Fruit fly (Drosophila melanogaster): ENCODE measurements around the gene CG33099.

Gene CG33099

DNA sequence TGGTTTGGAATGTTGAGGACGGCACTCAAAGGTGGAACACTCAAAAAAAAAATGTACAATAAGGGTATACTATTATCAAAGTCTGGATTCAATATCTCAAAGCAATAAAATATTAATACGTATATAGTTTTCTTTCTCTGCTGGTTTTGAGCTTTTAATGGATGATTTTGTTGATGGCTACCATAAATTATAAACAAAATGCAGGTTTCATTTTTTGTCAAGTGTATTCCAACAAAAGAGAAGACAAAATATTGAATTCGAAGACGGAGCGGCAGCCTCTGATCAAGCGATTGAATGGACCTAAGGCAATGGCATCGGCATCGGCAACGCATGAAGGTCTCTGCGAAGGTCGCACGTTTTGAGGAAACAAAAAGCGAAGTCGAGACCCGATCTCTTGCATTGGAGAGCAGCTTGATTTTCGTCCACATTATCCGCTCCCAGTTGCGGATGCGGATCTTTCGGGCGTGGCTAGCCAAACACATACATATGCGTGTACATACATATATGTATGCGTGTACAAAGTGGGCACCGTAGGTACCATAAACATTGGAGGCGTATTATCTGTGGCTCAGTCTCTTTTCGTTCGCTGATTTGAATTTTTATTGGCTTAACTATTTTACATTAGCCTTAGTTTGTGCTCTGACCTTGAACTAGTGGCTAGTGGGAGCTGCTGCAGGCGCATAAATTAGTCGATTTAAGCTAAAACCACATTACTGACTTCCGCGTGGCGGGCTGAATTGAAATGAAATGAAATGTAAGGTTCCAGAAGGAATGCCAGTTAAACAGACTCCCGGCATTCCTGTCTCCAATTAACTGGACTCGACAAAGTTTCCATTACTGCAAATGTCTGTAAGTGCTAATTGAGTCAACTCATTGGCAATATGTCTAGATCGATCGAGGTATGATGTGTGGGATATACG lies 6.4 kb upstream of the CG33099 start:
- no peak for TF ChIP-seq CG10348 (GFP tag; IDR thresholded peaks at IDR 0.05)
- TF ChIP-seq EcR (GFP tag; optimal IDR thresholded peaks at IDR 0.05), result peak; percentile 81
- peak; percentile 80 for TF ChIP-seq CG34367 (tag; optimal IDR thresholded peaks at IDR 0.05)
- peak; percentile 83 for TF ChIP-seq CG15710 (tag; optimal IDR thresholded peaks at IDR 0.05)
- TF ChIP-seq CG4496 (GFP tag; IDR thresholded peaks at IDR 0.05), result no peak
- peak; percentile 52 for TF ChIP-seq CG13204 (GFP tag; optimal IDR thresholded peaks at IDR 0.05)
- peak; percentile 82 for TF ChIP-seq CG9948 (tag; optimal IDR thresholded peaks at IDR 0.05)
- no peak for TF ChIP-seq CG8301 (tag; optimal IDR thresholded peaks at IDR 0.05)
- TF ChIP-seq D1 (tag; optimal IDR thresholded peaks at IDR 0.05), result peak; percentile 39
- TF ChIP-seq rn (GFP tag; IDR thresholded peaks at IDR 0.05), result no peak
- TF ChIP-seq CG12605 (GFP tag; IDR thresholded peaks at IDR 0.05), result no peak
- TF ChIP-seq CG32121 (GFP tag; IDR thresholded peaks at IDR 0.05), result no peak
- peak; percentile 64 for TF ChIP-seq gl (tag; optimal IDR thresholded peaks at IDR 0.05)
- TF ChIP-seq Pif1A (GFP tag; optimal IDR thresholded peaks at IDR 0.05), result peak; percentile 59
- peak; percentile 38 for TF ChIP-seq CG14655 (GFP tag; optimal IDR thresholded peaks at IDR 0.05)
- peak; percentile 54 for TF ChIP-seq Snoo (tag; optimal IDR thresholded peaks at IDR 0.05)
- peak; percentile 89 for TF ChIP-seq CG17806 (tag; optimal IDR thresholded peaks at IDR 0.05)
- TF ChIP-seq CG8159 (tag; optimal IDR thresholded peaks at IDR 0.05), result peak; percentile 89
- no peak for TF ChIP-seq Ets98B (GFP tag; IDR thresholded peaks at IDR 0.05)
- TF ChIP-seq Pif1B (GFP tag; optimal IDR thresholded peaks at IDR 0.05), result peak; percentile 47

DNA sequence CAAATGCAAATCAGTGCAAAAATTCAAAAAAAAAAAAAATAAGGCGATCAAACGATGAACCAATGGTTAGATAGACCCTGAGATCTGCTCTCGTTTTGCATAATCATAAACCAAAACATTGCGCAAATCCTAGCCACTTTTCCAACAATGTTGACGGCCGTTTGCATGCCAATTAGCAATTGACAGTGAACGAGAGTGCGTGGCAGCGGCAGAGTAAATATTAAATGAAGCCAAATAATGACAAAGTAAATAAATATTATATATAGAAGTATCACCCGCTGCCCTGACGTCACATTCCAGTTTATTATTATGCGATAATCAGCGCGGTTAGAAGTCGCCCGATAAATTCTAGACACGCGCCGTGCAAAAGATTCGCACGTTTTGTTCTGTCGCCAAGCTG lies 5.6 kb upstream of the CG33099 start:
- TF ChIP-seq rn (GFP tag; IDR thresholded peaks at IDR 0.05) (no peak), Pif1A (GFP tag; optimal IDR thresholded peaks at IDR 0.05) (no peak), fd96Ca (GFP tag; IDR thresholded peaks at IDR 0.05) (no peak), D1 (tag; optimal IDR thresholded peaks at IDR 0.05) (no peak), CG12605 (GFP tag; IDR thresholded peaks at IDR 0.05) (no peak), CG8301 (tag; optimal IDR thresholded peaks at IDR 0.05) (no peak), CG15710 (tag; optimal IDR thresholded peaks at IDR 0.05) (no peak), gl (tag; optimal IDR thresholded peaks at IDR 0.05) (no peak)

DNA sequence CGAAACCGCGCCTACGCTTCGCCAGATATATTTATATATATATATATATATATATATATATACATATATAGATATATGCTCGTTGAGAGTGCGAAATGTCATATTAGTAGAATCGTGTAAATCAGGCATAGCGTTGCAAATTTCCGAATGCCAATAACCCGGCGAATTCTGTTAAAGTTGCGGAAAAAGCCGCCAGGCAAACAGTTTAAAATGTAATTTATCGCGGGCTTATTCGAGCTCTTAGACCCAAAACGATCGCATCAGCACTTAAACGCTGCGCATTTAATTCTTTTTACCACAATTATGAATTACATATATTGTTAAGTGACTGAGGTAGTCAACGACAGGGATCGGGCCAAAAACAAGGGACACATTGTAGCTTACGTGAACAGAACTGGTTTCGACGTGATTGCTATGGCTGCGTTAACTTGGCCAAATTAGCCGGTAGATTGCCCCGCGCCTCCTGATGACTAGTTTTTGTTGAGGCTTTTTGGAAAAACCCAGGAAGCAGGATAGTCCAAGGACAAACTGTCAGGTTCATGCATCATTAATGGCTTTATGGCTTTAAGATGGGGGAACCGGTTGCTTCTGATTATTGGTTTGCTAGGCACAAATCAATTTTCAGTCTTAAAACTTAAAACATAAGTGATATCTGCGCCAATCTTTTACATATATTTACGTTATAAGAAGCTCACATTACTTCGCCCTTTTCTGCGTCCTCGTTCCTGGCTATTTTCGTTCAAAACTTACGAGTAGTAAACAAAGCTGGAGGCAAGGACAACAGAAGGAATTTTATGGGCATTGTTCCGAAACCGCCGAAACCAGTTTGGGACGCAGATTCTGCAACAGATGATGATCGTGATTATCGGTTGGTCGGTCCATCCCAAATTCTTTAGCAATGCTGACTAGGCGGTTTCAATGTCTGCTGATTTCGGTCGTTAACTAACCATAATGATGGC lies 3.9 kb upstream of the CG33099 start:
- TF ChIP-seq gl (tag; optimal IDR thresholded peaks at IDR 0.05) (no peak), CG8301 (tag; optimal IDR thresholded peaks at IDR 0.05) (no peak), CG17806 (tag; optimal IDR thresholded peaks at IDR 0.05) (no peak), EcR (GFP tag; optimal IDR thresholded peaks at IDR 0.05) (peak; percentile 82)

DNA sequence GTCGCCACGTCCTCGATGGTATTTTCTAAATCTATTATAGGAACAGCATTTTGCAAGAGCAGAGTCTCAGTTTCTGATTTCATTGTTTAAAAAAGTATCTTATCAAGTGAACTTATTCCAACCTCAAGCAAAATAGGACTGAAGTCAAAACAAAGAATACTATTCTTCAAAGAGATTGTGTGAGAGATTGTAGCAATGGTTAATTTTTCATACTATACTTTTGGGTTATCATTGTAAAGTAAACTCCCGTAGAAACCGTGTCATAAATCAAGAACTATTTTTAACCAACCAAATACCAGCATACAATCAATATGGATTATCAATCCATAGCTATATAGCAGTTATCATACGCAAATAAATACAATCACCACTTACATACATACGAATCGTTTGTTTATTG lies 1.4 kb upstream of the CG33099 start, which contains the start of gene CG33093:
Gene CG33093, minus strand, starts transcription at position 122 of the 400 bp plus-strand sequence.
- TF ChIP-seq Pif1A (GFP tag; optimal IDR thresholded peaks at IDR 0.05) (no peak), CG34367 (tag; optimal IDR thresholded peaks at IDR 0.05) (no peak), CG8301 (tag; optimal IDR thresholded peaks at IDR 0.05) (no peak), Snoo (tag; optimal IDR thresholded peaks at IDR 0.05) (no peak), CG8159 (tag; optimal IDR thresholded peaks at IDR 0.05) (no peak)

DNA sequence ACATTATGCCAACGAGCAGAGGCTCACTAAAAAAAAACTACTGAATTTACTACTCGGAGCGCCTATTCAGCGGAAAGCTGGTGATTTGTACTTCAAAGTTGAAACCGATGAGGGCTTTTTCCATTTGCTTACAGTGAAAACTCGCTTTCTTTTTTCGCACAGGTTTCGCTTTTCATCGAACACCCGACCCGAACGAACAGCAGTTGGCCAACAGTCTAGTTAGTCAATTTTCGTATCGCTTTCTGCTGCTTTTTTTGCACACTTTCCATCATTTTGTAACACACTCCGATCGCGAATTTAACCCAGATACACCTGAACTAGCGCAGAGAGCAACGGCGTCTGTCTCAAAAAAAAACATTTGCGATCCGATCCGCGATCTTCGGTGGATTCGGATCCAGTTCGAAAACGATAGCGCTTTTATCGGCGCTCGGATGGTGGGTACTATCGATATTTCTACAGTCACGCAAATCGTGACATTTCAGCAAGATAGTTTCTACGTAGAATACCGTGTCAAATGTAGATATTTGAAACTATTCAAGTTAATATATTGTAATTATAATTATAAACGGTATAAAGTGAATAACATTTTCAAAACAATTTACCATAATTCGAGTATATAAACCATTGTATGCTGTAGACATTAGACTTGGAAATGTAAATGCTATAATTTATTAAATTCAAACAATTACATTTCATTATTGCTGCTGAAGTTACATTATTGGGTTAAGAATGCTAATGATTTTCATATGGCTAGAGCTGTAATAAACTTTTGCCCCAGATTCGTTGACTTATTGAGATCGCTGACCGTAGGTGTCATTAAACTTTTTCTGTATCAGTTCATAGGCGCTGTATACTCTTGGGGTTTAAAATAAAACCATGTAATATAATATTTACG lies 1.9 kb downstream of the CG33099 start, which contains the start of gene CG5346:
Gene CG5346, minus strand, starts transcription at position 400 of the 895 bp plus-strand sequence.
- peak; percentile 89 for TF ChIP-seq EcR (GFP tag; optimal IDR thresholded peaks at IDR 0.05)
- no peak for TF ChIP-seq CG13204 (GFP tag; optimal IDR thresholded peaks at IDR 0.05)
- TF ChIP-seq CG32121 (GFP tag; IDR thresholded peaks at IDR 0.05), result no peak
- no peak for TF ChIP-seq CG8159 (tag; optimal IDR thresholded peaks at IDR 0.05)
- TF ChIP-seq fd96Ca (GFP tag; IDR thresholded peaks at IDR 0.05), result peak; percentile 49; the same call in 1 of the 3 replicates
- peak; percentile 9 for TF ChIP-seq CG14655 (GFP tag; optimal IDR thresholded peaks at IDR 0.05)
- TF ChIP-seq CG9948 (tag; optimal IDR thresholded peaks at IDR 0.05), result no peak
- no peak for TF ChIP-seq gl (tag; optimal IDR thresholded peaks at IDR 0.05)
- peak; percentile 26 for TF ChIP-seq CG8301 (tag; optimal IDR thresholded peaks at IDR 0.05)
- peak; percentile 61 for TF ChIP-seq Ets98B (GFP tag; IDR thresholded peaks at IDR 0.05)
- TF ChIP-seq Pif1A (GFP tag; optimal IDR thresholded peaks at IDR 0.05), result no peak
- no peak for TF ChIP-seq Pif1B (GFP tag; optimal IDR thresholded peaks at IDR 0.05)
- TF ChIP-seq CG12605 (GFP tag; IDR thresholded peaks at IDR 0.05), result peak; percentile 57
- TF ChIP-seq rn (GFP tag; IDR thresholded peaks at IDR 0.05), result no peak

Data from whole organism, pupa.